Worm (Caenorhabditis elegans) whole organism, L2 larva: ENCODE measurements around the gene unc-8.

Experiments
- ZK546.5 ChIP-seq: sonication (generic microtip); optimal IDR thresholded peaks from 2 replicates; lab custom pipeline; 2017; ENCODE audit warnings: missing biosample characterization, missing genetic modification characterization
- aly-2 ChIP-seq: fragments of 150-350 bp; optimal IDR thresholded peaks from 2 replicates; lab custom pipeline; 2014; ENCODE audit warnings: missing biosample characterization, missing genetic modification characterization
- gmeb-1 ChIP-seq: fragments of 150-350 bp; optimal IDR thresholded peaks from 2 replicates; lab custom pipeline; 2014; ENCODE audit warnings: missing biosample characterization, missing genetic modification characterization
- lin-13 ChIP-seq: fragments of 150-350 bp; optimal IDR thresholded peaks from 2 replicates; lab custom pipeline; 2014; ENCODE audit warnings: missing biosample characterization, missing genetic modification reagents, missing genetic modification characterization
- lsy-2 ChIP-seq, 2 experiments: fragments of 150-350 bp in 1 of 2; sonication (generic microtip) in 1 of 2; optimal IDR thresholded peaks; 2 replicates each; lab custom pipeline; 2014 to 2017; ENCODE audit warnings: missing biosample characterization in 2 of 2, missing genetic modification characterization in 2 of 2
- mdl-1 ChIP-seq, 2 experiments: fragments of 150-350 bp in 1 of 2; sonication (generic microtip) in 1 of 2; optimal IDR thresholded peaks; 2 replicates each; lab custom pipeline; 2017; ENCODE audit warnings: missing biosample characterization in 2 of 2, missing genetic modification characterization in 2 of 2
- nhr-12 ChIP-seq: fragments of 150-350 bp; optimal IDR thresholded peaks from 2 replicates; lab custom pipeline; 2014; ENCODE audit warnings: missing biosample characterization, missing genetic modification characterization
- nhr-237 ChIP-seq: fragments of 150-350 bp; optimal IDR thresholded peaks from 2 replicates; lab custom pipeline; 2014; ENCODE audit warnings: missing biosample characterization, missing genetic modification characterization
- nhr-6 ChIP-seq: fragments of 150-350 bp; optimal IDR thresholded peaks from 2 replicates; lab custom pipeline; 2014; ENCODE audit warnings: missing biosample characterization, missing genetic modification characterization
- unc-39 ChIP-seq: fragments of 150-350 bp; optimal IDR thresholded peaks from 2 replicates; lab custom pipeline; 2014; ENCODE audit warnings: missing biosample characterization, missing genetic modification characterization
- ztf-11 ChIP-seq: sonication (generic microtip); optimal IDR thresholded peaks from 2 replicates; lab custom pipeline; 2017; ENCODE audit warnings: missing biosample characterization, missing genetic modification characterization
- ztf-4 ChIP-seq: fragments of 150-350 bp; optimal IDR thresholded peaks from 2 replicates; lab custom pipeline; 2014; ENCODE audit warnings: missing biosample characterization, missing genetic modification characterization

- TF ChIP-seq mdl-1 (tag; optimal IDR thresholded peaks at IDR 0.05; lab: Kevin White, UChicago), result no peak
- TF ChIP-seq nhr-6 (tag; lab: Kevin White, UChicago), result no peak
- no peak for TF ChIP-seq ZK546.5
- no peak for TF ChIP-seq aly-2 (tag; lab: Kevin White, UChicago)
- no peak for TF ChIP-seq lin-13
- TF ChIP-seq nhr-237 (tag; lab: Kevin White, UChicago), result no peak
- no peak for TF ChIP-seq ztf-4 (tag; lab: Kevin White, UChicago)
- TF ChIP-seq gmeb-1, result no peak
- no peak for TF ChIP-seq unc-39 (tag; lab: Kevin White, UChicago)
- TF ChIP-seq ztf-11 (tag; lab: Kevin White, UChicago), result no peak
- TF ChIP-seq lsy-2 (tag; optimal IDR thresholded peaks at IDR 0.05; lab: Kevin White, UChicago), result no peak
- TF ChIP-seq nhr-12 (tag; lab: Kevin White, UChicago), result no peak
These were observed 49.6 kb downstream of the unc-8 start, which contains the start of gene col-114 for ce11 chrIV:7246553-7246952.
